Worm (Caenorhabditis elegans) whole organism, young adult: Measurements from ENCODE around the gene sri-63.
"Not testable (repeated sequence)": the region's sequence is repeated elsewhere in the genome, so short reads cannot be mapped to it uniquely, and the experiment has no call there.

Source experiments
- B0261.1 ChIP-seq: sonication (generic microtip); optimal IDR thresholded peaks from 2 replicates; lab custom pipeline; 2016; ENCODE audit warnings: mild to moderate bottlenecking, missing genetic modification characterization, moderate library complexity, missing compliant biosample characterization
- F10E7.11 ChIP-seq: sonication (generic microtip); optimal IDR thresholded peaks from 2 replicates; lab custom pipeline; 2017; ENCODE audit warnings: mild to moderate bottlenecking, missing genetic modification characterization, moderate library complexity, missing compliant biosample characterization
- F22D6.2 ChIP-seq: sonication (generic microtip); optimal IDR thresholded peaks from 2 replicates; lab custom pipeline; 2016; ENCODE audit warnings: mild to moderate bottlenecking, missing genetic modification characterization, missing compliant biosample characterization
- F23B12.7 ChIP-seq: sonication (generic microtip); optimal IDR thresholded peaks from 2 replicates; lab custom pipeline; 2017; ENCODE audit warnings: missing genetic modification characterization, mild to moderate bottlenecking, missing compliant biosample characterization, antibody characterized with exemption, moderate library complexity; ENCODE audit not compliant: insufficient read depth
- F33H1.4 ChIP-seq: fragments of 200-800 bp; sonication (Bioruptor generic); IDR thresholded peaks from 2 replicates; pipeline ENCODE4 v1.3.6; 2022; ENCODE audit warnings: missing genetic modification reagents, missing genetic modification characterization, missing compliant biosample characterization
- F52B5.7 ChIP-seq: sonication (generic microtip); optimal IDR thresholded peaks from 2 replicates; lab custom pipeline; 2016; ENCODE audit warnings: mild to moderate bottlenecking, missing genetic modification characterization, missing compliant biosample characterization
- F57C9.4 ChIP-seq: sonication (generic microtip); optimal IDR thresholded peaks from 2 replicates; lab custom pipeline; 2017; ENCODE audit warnings: mild to moderate bottlenecking, missing genetic modification characterization, missing compliant biosample characterization
- Y53G8AR.9 ChIP-seq: fragments of 200-800 bp; sonication (Bioruptor generic); conservative IDR thresholded peaks from 2 replicates; pipeline ENCODE4 v1.3.6; 2022; ENCODE audit warnings: missing genetic modification reagents, missing genetic modification characterization, missing compliant biosample characterization
- attf-3 ChIP-seq: fragments of 200-800 bp; sonication (Bioruptor generic); conservative IDR thresholded peaks from 2 replicates; pipeline ENCODE4 v1.3.6; 2022; ENCODE audit warnings: missing genetic modification reagents, missing genetic modification characterization, missing compliant biosample characterization
- cebp-1 ChIP-seq, 2 experiments: fragments of 200-800 bp in 1 of 2; sonication (Bioruptor generic) in 1 of 2; sonication (generic microtip) in 1 of 2; IDR thresholded peaks in 1 of 2; optimal IDR thresholded peaks in 1 of 2; 2 replicates each; pipeline versions ENCODE4 v1.3.6 to Lab custom; 2017 to 2022; ENCODE audit warnings: missing compliant biosample characterization in 2 of 2, missing genetic modification characterization in 2 of 2, mild to moderate bottlenecking in 1 of 2, missing genetic modification reagents in 1 of 2, moderate library complexity in 1 of 2
- ceh-40 ChIP-seq: fragments of 200-800 bp; sonication (Bioruptor generic); IDR thresholded peaks from 2 replicates; pipeline ENCODE4 v1.3.6; 2022; ENCODE audit warnings: missing genetic modification characterization, missing compliant biosample characterization
- die-1 ChIP-seq: sonication (generic microtip); optimal IDR thresholded peaks from 2 replicates; lab custom pipeline; 2016; ENCODE audit warnings: missing genotype, mild to moderate bottlenecking, missing genetic modification characterization, missing compliant biosample characterization
- egl-18 ChIP-seq: fragments of 200-800 bp; sonication (Bioruptor generic); IDR thresholded peaks from 2 replicates; pipeline ENCODE4 v1.3.6; 2022; ENCODE audit warnings: missing genetic modification reagents, missing genetic modification characterization, missing compliant biosample characterization
- egrh-3 ChIP-seq: fragments of 200-800 bp; sonication (Bioruptor generic); IDR thresholded peaks from 2 replicates; pipeline ENCODE4 v1.3.6; 2022; ENCODE audit warnings: missing genetic modification reagents, missing genetic modification characterization, missing compliant biosample characterization
- ekl-4 ChIP-seq: fragments of 200-800 bp; sonication (Bioruptor generic); IDR thresholded peaks from 2 replicates; pipeline ENCODE4 v1.3.6; 2022; ENCODE audit warnings: missing genetic modification reagents, missing genetic modification characterization, missing compliant biosample characterization
- gei-17 ChIP-seq: fragments of 200-800 bp; sonication (Bioruptor generic); optimal IDR thresholded peaks from 2 replicates; lab custom pipeline; 2018; ENCODE audit warnings: mild to moderate bottlenecking, missing genetic modification characterization, missing compliant biosample characterization
- hmg-1.2 ChIP-seq: fragments of 200-800 bp; sonication (Bioruptor generic); IDR thresholded peaks from 2 replicates; pipeline ENCODE4 v1.3.6; 2022; ENCODE audit warnings: missing genetic modification reagents, missing genetic modification characterization, missing compliant biosample characterization
- hmg-20 ChIP-seq: fragments of 200-800 bp; sonication (Bioruptor generic); IDR thresholded peaks from 2 replicates; pipeline ENCODE4 v1.3.6; 2022; ENCODE audit warnings: missing genetic modification reagents, missing genetic modification characterization, missing compliant biosample characterization
- lin-54 ChIP-seq: fragments of 200-800 bp; sonication (Bioruptor generic); optimal IDR thresholded peaks from 2 replicates; lab custom pipeline; 2018; ENCODE audit warnings: mild to moderate bottlenecking, missing genetic modification characterization, missing compliant biosample characterization
- lir-1 ChIP-seq: fragments of 200-800 bp; sonication (Bioruptor generic); conservative IDR thresholded peaks from 2 replicates; pipeline ENCODE4 v1.3.6; 2022; ENCODE audit warnings: missing genetic modification reagents, missing genetic modification characterization, missing compliant biosample characterization
- lsl-1 ChIP-seq: fragments of 200-800 bp; sonication (Bioruptor generic); optimal IDR thresholded peaks from 2 replicates; lab custom pipeline; 2018; ENCODE audit warnings: mild to moderate bottlenecking, missing genetic modification characterization, moderate library complexity, missing compliant biosample characterization
- nfyb-1 ChIP-seq: fragments of 200-800 bp; sonication (Bioruptor generic); IDR thresholded peaks from 2 replicates; pipeline ENCODE4 v1.3.6; 2022; ENCODE audit warnings: missing genetic modification reagents, missing genetic modification characterization, missing compliant biosample characterization
- nhr-27 ChIP-seq: fragments of 200-800 bp; sonication (Bioruptor generic); optimal IDR thresholded peaks from 2 replicates; lab custom pipeline; 2018; ENCODE audit warnings: mild to moderate bottlenecking, missing genetic modification characterization, moderate library complexity, missing compliant biosample characterization
- nhr-80 ChIP-seq: sonication (generic microtip); optimal IDR thresholded peaks from 2 replicates; lab custom pipeline; 2016; ENCODE audit warnings: missing genetic modification characterization, missing compliant biosample characterization
- pbrm-1 ChIP-seq: fragments of 200-800 bp; sonication (Bioruptor generic); IDR thresholded peaks from 2 replicates; pipeline ENCODE4 v1.3.6; 2022; ENCODE audit warnings: missing genetic modification reagents, missing genetic modification characterization, missing compliant biosample characterization
- sdz-38 ChIP-seq: sonication (generic microtip); optimal IDR thresholded peaks from 2 replicates; lab custom pipeline; 2016; ENCODE audit warnings: missing genotype, missing genetic modification characterization, missing compliant biosample characterization
- snpc-1.1 ChIP-seq: sonication (generic microtip); optimal IDR thresholded peaks from 2 replicates; lab custom pipeline; 2017; ENCODE audit warnings: missing genetic modification characterization, mild to moderate bottlenecking, missing compliant biosample characterization, antibody characterized with exemption, moderate library complexity, missing genotype, missing genetic modification reagents; ENCODE audit not compliant: insufficient read depth
- snpc-1.3 ChIP-seq: sonication (generic microtip); optimal IDR thresholded peaks from 2 replicates; lab custom pipeline; 2017; ENCODE audit warnings: missing genetic modification characterization, mild to moderate bottlenecking, missing compliant biosample characterization, antibody characterized with exemption, moderate library complexity, missing genotype, missing genetic modification reagents; ENCODE audit not compliant: insufficient read depth
- tbp1 ChIP-seq: fragments of 200-800 bp; sonication (Bioruptor generic); optimal IDR thresholded peaks from 2 replicates; lab custom pipeline; 2018; ENCODE audit warnings: mild to moderate bottlenecking, missing genetic modification characterization, missing compliant biosample characterization
- tlf-1 ChIP-seq: fragments of 200-800 bp; sonication (Bioruptor generic); optimal IDR thresholded peaks from 2 replicates; lab custom pipeline; 2018; ENCODE audit warnings: mild to moderate bottlenecking, missing genetic modification characterization, missing compliant biosample characterization
- xnd-1 ChIP-seq: sonication (generic microtip); optimal IDR thresholded peaks from 2 replicates; lab custom pipeline; 2016; ENCODE audit warnings: missing genotype, missing genetic modification reagents, missing genetic modification characterization, missing compliant biosample characterization
- zim-3 ChIP-seq: sonication (generic microtip); optimal IDR thresholded peaks from 2 replicates; lab custom pipeline; 2017; ENCODE audit warnings: mild to moderate bottlenecking, missing genetic modification characterization, moderate library complexity, missing compliant biosample characterization

sri-63 gene

ce11 chrII:3290544-3290943 lies 3.4 kb downstream of the sri-63 start, which contains the start of gene F39E9.14:
Gene F39E9.14, minus strand, starts transcription at chrII:3290644.
- not testable (repeated sequence) for TF ChIP-seq tbp1 (GFP tag; lab: Kevin White, UChicago); zim-3 (tag; lab: Kevin White, UChicago); F22D6.2 (tag; lab: Kevin White, UChicago)
- TF ChIP-seq, all 124 proteins: peak for 0; not testable (repeated sequence) for 124

ce11 chrII:3295193-3295592 lies 8.0 kb downstream of the sri-63 start, which contains the start of gene btb-17:
Gene btb-17, plus strand, starts transcription at chrII:3295405.
- TF ChIP-seq tlf-1 (GFP tag; lab: Kevin White, UChicago) (no peak), ceh-40 (no peak), cebp-1 (GFP tag; IDR thresholded peaks at IDR 0.05; lab: Robert Waterston, UW) (no peak), cebp-1 (tag; optimal IDR thresholded peaks at IDR 0.05; lab: Kevin White, UChicago) (no peak), xnd-1 (no peak), hmg-20 (no peak), die-1 (tag; lab: Kevin White, UChicago) (no peak), ekl-4 (GFP tag; lab: Robert Waterston, UW) (no peak), nhr-80 (tag; lab: Kevin White, UChicago) (peak; percentile 35)
- TF ChIP-seq, all 124 proteins: peak for 1

ce11 chrII:3296644-3297043 lies 9.5 kb downstream of the sri-63 start, which contains the start of gene btb-16:
Gene btb-16, plus strand, starts transcription at chrII:3296883.
- no peak for TF ChIP-seq F23B12.7 (tag; lab: Kevin White, UChicago)
- TF ChIP-seq nhr-80 (tag; lab: Kevin White, UChicago): peak; percentile 36

ce11 chrII:3297914-3298313 lies 10.7 kb downstream of the sri-63 start, which contains the start of gene btb-18:
Gene btb-18, plus strand, starts transcription at chrII:3298214.
- TF ChIP-seq lsl-1 (GFP tag; lab: Kevin White, UChicago): no peak
- no peak for TF ChIP-seq snpc-1.3 (tag; lab: Kevin White, UChicago)
- no peak for TF ChIP-seq F22D6.2 (tag; lab: Kevin White, UChicago)
- TF ChIP-seq pbrm-1 (GFP tag; lab: Robert Waterston, UW): no peak

ce11 chrII:3299457-3299856 lies 12.3 kb downstream of the sri-63 start, which contains the start of gene btb-22:
Gene btb-22, plus strand, starts transcription at chrII:3299757.
- no peak for TF ChIP-seq F52B5.7 (tag; lab: Kevin White, UChicago)

ce11 chrII:3303582-3303981 lies 16.4 kb downstream of the sri-63 start:
- TF ChIP-seq attf-3 (no peak), nhr-80 (tag; lab: Kevin White, UChicago) (peak; percentile 47), snpc-1.1 (no peak), F33H1.4 (no peak), egl-18 (GFP tag; lab: Robert Waterston, UW) (no peak), hmg-1.2 (GFP tag; lab: Robert Waterston, UW) (0 out of 2 replicates have a peak, but pooled peaks have one; percentile 19), nfyb-1 (GFP tag; lab: Robert Waterston, UW) (0 out of 2 replicates have a peak, but pooled peaks have one; percentile 33), cebp-1 (GFP tag; IDR thresholded peaks at IDR 0.05; lab: Robert Waterston, UW) (no peak), cebp-1 (tag; optimal IDR thresholded peaks at IDR 0.05; lab: Kevin White, UChicago) (peak; percentile 42), F22D6.2 (tag; lab: Kevin White, UChicago) (no peak), egrh-3 (no peak), lir-1 (GFP tag; lab: Robert Waterston, UW) (no peak), F23B12.7 (tag; lab: Kevin White, UChicago) (peak; percentile 53), F10E7.11 (tag; lab: Kevin White, UChicago) (no peak), gei-17 (no peak), F57C9.4 (tag; lab: Kevin White, UChicago) (no peak), B0261.1 (no peak), lin-54 (GFP tag; lab: Kevin White, UChicago) (no peak), sdz-38 (tag; lab: Kevin White, UChicago) (no peak), Y53G8AR.9 (GFP tag; lab: Robert Waterston, UW) (no peak), nhr-27 (tag; lab: Kevin White, UChicago) (no peak), pbrm-1 (GFP tag; lab: Robert Waterston, UW) (0 out of 2 replicates have a peak, but pooled peaks have one; percentile 35)
